Fruit fly (Drosophila melanogaster) whole organism, embryonic: ENCODE measurements around the gene CG32371.
A peak's percentile ranks its signal among the peaks of the same experiment; 100 is the strongest.

Experiments
- Abd-B ChIP-seq: fragments of 200-800 bp; sonication (Bioruptor generic); optimal IDR thresholded peaks from 2 replicates; lab custom pipeline; 2018; ENCODE audit warnings: missing biosample characterization, mild to moderate bottlenecking, missing genetic modification characterization, moderate library complexity
- Asciz ChIP-seq: fragments of 200-800 bp; sonication (Bioruptor generic); optimal IDR thresholded peaks from 2 replicates; lab custom pipeline; 2017; ENCODE audit warnings: missing biosample characterization, mild to moderate bottlenecking, missing genetic modification characterization, missing genetic modification reagents
- Atf6 ChIP-seq: fragments of 200-800 bp; sonication (Bioruptor generic); IDR thresholded peaks from 2 replicates; pipeline ENCODE4 v1.3.6; 2022; ENCODE audit warnings: missing biosample characterization, missing genetic modification characterization
- Bgb ChIP-seq: fragments of 200-800 bp; sonication (Bioruptor generic); IDR thresholded peaks from 2 replicates; pipeline ENCODE4 v1.3.6; 2022; ENCODE audit warnings: missing biosample characterization, missing genetic modification characterization; ENCODE audit not compliant: partially characterized antibody
- CG10959 ChIP-seq: fragments of 200-800 bp; sonication (Bioruptor generic); IDR thresholded peaks from 2 replicates; pipeline ENCODE4 v1.3.6; 2022; ENCODE audit warnings: missing biosample characterization, missing genetic modification characterization
- CG11695 ChIP-seq: fragments of 200-800 bp; sonication (Bioruptor generic); IDR thresholded peaks from 3 replicates; pipeline ENCODE4 v1.3.6; 2022; ENCODE audit warnings: missing biosample characterization, missing genetic modification characterization
- CG1233 ChIP-seq: fragments of 200-800 bp; sonication (Bioruptor generic); optimal IDR thresholded peaks from 4 replicates; lab custom pipeline; 2018; ENCODE audit warnings: missing biosample characterization, mild to moderate bottlenecking, missing genetic modification characterization
- CG12391 ChIP-seq: fragments of 200-800 bp; sonication (Bioruptor generic); optimal IDR thresholded peaks from 3 replicates; lab custom pipeline; 2018; ENCODE audit warnings: missing biosample characterization, mild to moderate bottlenecking, missing genetic modification characterization, moderate library complexity
- CG17186 ChIP-seq: fragments of 200-800 bp; sonication (Bioruptor generic); optimal IDR thresholded peaks from 3 replicates; lab custom pipeline; 2017; ENCODE audit warnings: missing biosample characterization, missing genetic modification reagents, missing genetic modification characterization
- CG18476 ChIP-seq: fragments of 200-800 bp; sonication (Bioruptor generic); optimal IDR thresholded peaks from 2 replicates; lab custom pipeline; 2016; ENCODE audit warnings: missing biosample characterization, mild to moderate bottlenecking, missing genetic modification characterization
- CG18619 ChIP-seq: fragments of 200-800 bp; sonication (Bioruptor generic); optimal IDR thresholded peaks from 3 replicates; lab custom pipeline; 2017; ENCODE audit warnings: missing biosample characterization, mild to moderate bottlenecking, missing genetic modification characterization
- CG2889 ChIP-seq: fragments of 200-800 bp; sonication (Bioruptor generic); IDR thresholded peaks from 3 replicates; pipeline ENCODE4 v1.3.6; 2022; ENCODE audit warnings: missing biosample characterization, missing genetic modification characterization
- CG31388 ChIP-seq: fragments of 200-800 bp; sonication (Bioruptor generic); optimal IDR thresholded peaks from 2 replicates; lab custom pipeline; 2016; ENCODE audit warnings: missing biosample characterization, missing genetic modification characterization
- CG33213 ChIP-seq: fragments of 200-800 bp; sonication (Bioruptor generic); optimal IDR thresholded peaks from 3 replicates; lab custom pipeline; 2016; ENCODE audit warnings: missing biosample characterization, missing genetic modification characterization
- CG42726 ChIP-seq: fragments of 200-800 bp; sonication (Bioruptor generic); IDR thresholded peaks from 2 replicates; pipeline ENCODE4 v1.3.6; 2022; ENCODE audit warnings: missing biosample characterization, missing genetic modification characterization; ENCODE audit not compliant: partially characterized antibody
- CG6175 ChIP-seq: fragments of 200-800 bp; sonication (Bioruptor generic); IDR thresholded peaks from 3 replicates; pipeline ENCODE4 v1.3.6; 2022; ENCODE audit warnings: missing biosample characterization, missing genetic modification characterization
- CG6813 ChIP-seq: fragments of 200-800 bp; sonication (Bioruptor generic); optimal IDR thresholded peaks from 2 replicates; lab custom pipeline; 2017; ENCODE audit warnings: missing biosample characterization, missing genetic modification characterization, mild to moderate bottlenecking, moderate library complexity, missing genetic modification reagents
- CHES-1-like ChIP-seq: fragments of 200-800 bp; sonication (Bioruptor generic); optimal IDR thresholded peaks from 2 replicates; lab custom pipeline; 2016; ENCODE audit warnings: missing biosample characterization, missing genetic modification characterization
- D19A ChIP-seq: fragments of 200-800 bp; optimal IDR thresholded peaks from 3 replicates; lab custom pipeline; 2019; ENCODE audit warnings: missing biosample characterization, mild to moderate bottlenecking, missing genetic modification characterization, moderate library complexity
- ERR ChIP-seq: fragments of 200-800 bp; sonication (Bioruptor generic); optimal IDR thresholded peaks from 2 replicates; lab custom pipeline; 2016; ENCODE audit warnings: missing biosample characterization, missing genetic modification characterization
- Ets65A ChIP-seq: fragments of 200-800 bp; sonication (Bioruptor generic); peaks from one replicate; lab custom pipeline; 2016; ENCODE audit warnings: missing biosample characterization, missing genetic modification characterization
- Fer1 ChIP-seq: fragments of 200-800 bp; sonication (Bioruptor generic); optimal IDR thresholded peaks from 2 replicates; lab custom pipeline; 2017; ENCODE audit warnings: missing biosample characterization, mild to moderate bottlenecking, missing genetic modification characterization
- Lpt ChIP-seq: fragments of >200 bp; optimal IDR thresholded peaks from 2 replicates; lab custom pipeline; 2018; ENCODE audit warnings: missing biosample characterization, missing genetic modification characterization
- Myb ChIP-seq: fragments of 200-800 bp; sonication (Bioruptor generic); optimal IDR thresholded peaks from 2 replicates; lab custom pipeline; 2016; ENCODE audit warnings: missing biosample characterization, missing genetic modification characterization
- Ptx1 ChIP-seq: fragments of 200-800 bp; sonication (Bioruptor generic); IDR thresholded peaks from 2 replicates; pipeline ENCODE4 v1.3.6; 2022; ENCODE audit warnings: missing biosample characterization, missing genetic modification characterization
- Sox100B ChIP-seq: fragments of 200-800 bp; sonication (Bioruptor generic); optimal IDR thresholded peaks from 3 replicates; lab custom pipeline; 2018; ENCODE audit warnings: missing biosample characterization, mild to moderate bottlenecking, missing genetic modification characterization
- Stat92E ChIP-seq, 3 experiments: fragments of >200 bp in 2 of 3; fragments of 200-800 bp in 1 of 3; sonication (Bioruptor generic) in 1 of 3; optimal IDR thresholded peaks; 2 replicates each; lab custom pipeline; 2017 to 2019; ENCODE audit warnings: missing biosample characterization in 3 of 3, missing genetic modification characterization in 3 of 3, mild to moderate bottlenecking in 1 of 3, moderate library complexity in 1 of 3
- YL-1 ChIP-seq: fragments of 200-800 bp; sonication (Bioruptor generic); optimal IDR thresholded peaks from 3 replicates; lab custom pipeline; 2017; ENCODE audit warnings: missing biosample characterization, mild to moderate bottlenecking, missing genetic modification characterization
- ab ChIP-seq: fragments of 200-800 bp; sonication (Bioruptor generic); optimal IDR thresholded peaks from 2 replicates; lab custom pipeline; 2016; ENCODE audit warnings: missing biosample characterization, missing genetic modification characterization
- bowl ChIP-seq: fragments of 200-800 bp; sonication (Bioruptor generic); IDR thresholded peaks from 2 replicates; pipeline ENCODE4 v1.3.6; 2022; ENCODE audit warnings: missing biosample characterization, missing genetic modification characterization
- cwo ChIP-seq: fragments of 200-800 bp; sonication (Bioruptor generic); optimal IDR thresholded peaks from 3 replicates; lab custom pipeline; 2017; ENCODE audit warnings: missing biosample characterization, missing genetic modification characterization, mild to moderate bottlenecking, moderate library complexity, missing genetic modification reagents
- disco-r ChIP-seq: fragments of 200-800 bp; sonication (Bioruptor generic); optimal IDR thresholded peaks from 2 replicates; lab custom pipeline; 2016; ENCODE audit warnings: missing biosample characterization, missing genetic modification characterization
- exex ChIP-seq: fragments of 200-800 bp; sonication (Bioruptor generic); optimal IDR thresholded peaks from 4 replicates; lab custom pipeline; 2018; ENCODE audit warnings: missing biosample characterization, mild to moderate bottlenecking, missing genetic modification characterization, moderate library complexity
- fd64A ChIP-seq: fragments of 200-800 bp; sonication (Bioruptor generic); optimal IDR thresholded peaks from 3 replicates; lab custom pipeline; 2018; ENCODE audit warnings: missing biosample characterization, mild to moderate bottlenecking, missing genetic modification characterization
- gce ChIP-seq: fragments of 200-800 bp; sonication (Bioruptor generic); IDR thresholded peaks from 3 replicates; pipeline ENCODE4 v1.3.6; 2022; ENCODE audit warnings: missing biosample characterization, missing genetic modification characterization
- her ChIP-seq: fragments of 200-800 bp; sonication (Bioruptor generic); optimal IDR thresholded peaks from 2 replicates; lab custom pipeline; 2016; ENCODE audit warnings: missing biosample characterization, missing genetic modification characterization
- jumu ChIP-seq: fragments of 200-800 bp; sonication (Bioruptor generic); optimal IDR thresholded peaks from 3 replicates; lab custom pipeline; 2016; ENCODE audit warnings: missing biosample characterization, missing genetic modification characterization
- kay ChIP-seq: fragments of 200-800 bp; sonication (Bioruptor generic); optimal IDR thresholded peaks from 2 replicates; lab custom pipeline; 2016; ENCODE audit warnings: missing biosample characterization, missing genetic modification characterization
- ken ChIP-seq: fragments of 200-800 bp; sonication (Bioruptor generic); IDR thresholded peaks from 3 replicates; pipeline ENCODE4 v1.3.6; 2022; ENCODE audit warnings: missing biosample characterization, missing genetic modification characterization
- knrl ChIP-seq: fragments of 200-800 bp; sonication (Bioruptor generic); IDR thresholded peaks from 3 replicates; pipeline ENCODE4 v1.3.6; 2022; ENCODE audit warnings: missing biosample characterization, missing genetic modification characterization; ENCODE audit not compliant: partially characterized antibody
- mld ChIP-seq: fragments of 200-800 bp; sonication (Bioruptor generic); IDR thresholded peaks from 3 replicates; pipeline ENCODE4 v1.3.6; 2022; ENCODE audit warnings: missing biosample characterization, missing genetic modification characterization; ENCODE audit not compliant: partially characterized antibody
- p53 ChIP-seq: fragments of 200-800 bp; sonication (Bioruptor generic); optimal IDR thresholded peaks from 2 replicates; lab custom pipeline; 2016; ENCODE audit warnings: missing biosample characterization, missing genetic modification characterization
- pan ChIP-seq, 4 experiments: fragments of >200 bp in 3 of 4; fragments of 200-800 bp in 1 of 4; sonication (Bioruptor generic) in 1 of 4; optimal IDR thresholded peaks in 3 of 4; IDR thresholded peaks in 1 of 4; 2 replicates each; pipeline versions ENCODE4 v1.3.6 to Lab custom; 2017 to 2022; ENCODE audit warnings: missing biosample characterization in 2 of 4, missing genetic modification characterization in 2 of 4, mixed read lengths in 1 of 4
- phol ChIP-seq: fragments of 200-800 bp; sonication (Bioruptor generic); optimal IDR thresholded peaks from 3 replicates; lab custom pipeline; 2018; ENCODE audit warnings: missing biosample characterization, mild to moderate bottlenecking, missing genetic modification characterization, moderate library complexity
- ranshi ChIP-seq: fragments of 200-800 bp; sonication (Bioruptor generic); IDR thresholded peaks from 2 replicates; pipeline ENCODE4 v1.3.6; 2022; ENCODE audit warnings: missing biosample characterization, missing genetic modification characterization
- sisA ChIP-seq: fragments of 200-800 bp; sonication (Bioruptor generic); IDR thresholded peaks from 2 replicates; pipeline ENCODE4 v1.3.6; 2022; ENCODE audit warnings: missing biosample characterization, missing genetic modification characterization
- tgo ChIP-seq: fragments of 200-800 bp; sonication (Bioruptor generic); IDR thresholded peaks from 3 replicates; pipeline ENCODE4 v1.3.6; 2022; ENCODE audit warnings: missing biosample characterization, missing genetic modification characterization
- zfh1 ChIP-seq: fragments of 200-800 bp; sonication (Bioruptor generic); IDR thresholded peaks from 3 replicates; pipeline ENCODE4 v1.3.6; 2022; ENCODE audit warnings: missing biosample characterization, missing genetic modification characterization

The CG32371 gene

dm6 chr3L:7718561-7719417 lies 49.4 kb downstream of the CG32371 start, which contains the start of gene Mcad (continued):
- peak; percentile 90 for TF ChIP-seq Atf6
- no peak for TF ChIP-seq jumu (GFP tag; lab: Kevin White, UChicago)
- TF ChIP-seq CG42726: no peak
- TF ChIP-seq zfh1 (GFP tag; lab: Robert Waterston, UW): peak; percentile 74
- no peak for TF ChIP-seq mld (GFP tag; lab: Robert Waterston, UW)
- peak; percentile 87 for TF ChIP-seq CG18476
- TF ChIP-seq CG17186 (GFP tag; lab: Kevin White, UChicago): peak; percentile 59
- TF ChIP-seq sisA (GFP tag; lab: Robert Waterston, UW): peak; percentile 96
- TF ChIP-seq fd64A: peak; percentile 63
- TF ChIP-seq CG12391 (tag; lab: Kevin White, UChicago): peak; percentile 86
- TF ChIP-seq CG1233 (GFP tag; lab: Kevin White, UChicago): peak; percentile 88
- TF ChIP-seq CG6813: peak; percentile 80
- peak; percentile 95 for TF ChIP-seq Asciz (GFP tag; lab: Kevin White, UChicago)
- peak; percentile 81 for TF ChIP-seq CG11695 (GFP tag; lab: Robert Waterston, UW)
- peak; percentile 96 for TF ChIP-seq Ptx1 (GFP tag; lab: Robert Waterston, UW)
- TF ChIP-seq CG2889 (GFP tag; lab: Robert Waterston, UW): peak; percentile 18
- peak; percentile 84 for TF ChIP-seq CG18619 (GFP tag; lab: Kevin White, UChicago)
- TF ChIP-seq tgo (GFP tag; lab: Robert Waterston, UW): peak; percentile 95
- TF ChIP-seq Sox100B (GFP tag; lab: Kevin White, UChicago): peak; percentile 97
- TF ChIP-seq Myb (GFP tag; lab: Kevin White, UChicago): no peak
- peak; percentile 94 for TF ChIP-seq D19A (tag; lab: Kevin White, UChicago)
- TF ChIP-seq CHES-1-like (GFP tag; lab: Kevin White, UChicago): no peak
- peak; percentile 56 for TF ChIP-seq CG10959
- TF ChIP-seq ERR: peak; percentile 38
- peak; percentile 94 for TF ChIP-seq Ets65A (GFP tag; lab: Kevin White, UChicago)
- TF ChIP-seq phol (tag; lab: Kevin White, UChicago): peak; percentile 98
- TF ChIP-seq bowl: peak; percentile 69
- TF ChIP-seq gce (GFP tag; lab: Robert Waterston, UW): peak; percentile 69; the same call in 2 of the 3 replicates
- no peak; the same call in 2 of the 3 replicates for TF ChIP-seq CG6175
- no peak for TF ChIP-seq Bgb
- no peak for TF ChIP-seq her (GFP tag; lab: Kevin White, UChicago)
- no peak for TF ChIP-seq Lpt (GFP tag; lab: Kevin White, UChicago)
- peak; percentile 10 for TF ChIP-seq YL-1
- TF ChIP-seq ken (GFP tag; lab: Robert Waterston, UW): peak; percentile 79; the same call in 2 of the 3 replicates
- peak; percentile 96 for TF ChIP-seq Abd-B (GFP tag; lab: Kevin White, UChicago)
- TF ChIP-seq Stat92E (GFP tag; optimal IDR thresholded peaks at IDR 0.05; lab: Kevin White, UChicago): no peak
- TF ChIP-seq pan (optimal IDR thresholded peaks at IDR 0.05; lab: Kevin White, UChicago): no peak
- TF ChIP-seq pan (GFP tag; optimal IDR thresholded peaks at IDR 0.05 in 1 of 2, IDR thresholded peaks at IDR 0.05 in 1 of 2): peak in 1 of 2 experiments; percentile 81
- TF ChIP-seq ab (GFP tag; lab: Kevin White, UChicago): peak; percentile 36
- TF ChIP-seq exex (tag; lab: Kevin White, UChicago): peak; percentile 84
- TF ChIP-seq cwo: peak; percentile 94
- TF ChIP-seq p53 (GFP tag; lab: Kevin White, UChicago): no peak
- TF ChIP-seq knrl (GFP tag; lab: Robert Waterston, UW): no peak
- peak; percentile 97 for TF ChIP-seq Fer1
- peak; percentile 91 for TF ChIP-seq CG31388 (GFP tag; lab: Kevin White, UChicago)
- peak; percentile 96 for TF ChIP-seq ranshi (GFP tag; lab: Robert Waterston, UW)
- no peak for TF ChIP-seq disco-r
- peak; percentile 87 for TF ChIP-seq kay (GFP tag; lab: Kevin White, UChicago)
- TF ChIP-seq CG33213 (GFP tag; lab: Kevin White, UChicago): peak; percentile 25
